Worm (Caenorhabditis elegans): ENCODE results near the gene str-249.

DNA sequence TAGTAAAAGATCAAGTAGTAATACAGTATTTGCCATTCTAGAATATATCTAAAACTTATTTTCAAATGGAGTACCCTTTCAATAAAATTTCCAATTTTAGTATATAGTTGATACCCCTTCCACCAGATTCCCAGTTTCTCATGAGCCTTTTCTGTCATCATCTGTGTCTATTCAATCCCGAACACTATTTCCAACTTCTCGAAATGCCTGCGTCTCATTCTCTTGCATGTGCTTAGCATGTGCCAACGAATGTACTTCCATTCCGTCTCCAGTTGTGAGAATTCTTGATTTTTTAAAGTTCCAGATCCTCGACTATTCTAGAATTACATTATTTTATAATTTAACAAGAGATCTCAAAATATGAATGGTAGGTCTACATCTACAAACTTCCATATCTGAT, 20.1 kb downstream of the str-249 start, which contains the start of gene C42D4.18:
- TF ChIP-seq unc-55 (GFP tag; optimal IDR thresholded peaks at IDR 0.05) (no peak), C08G9.2 (tag; optimal IDR thresholded peaks at IDR 0.05) (no peak), nhr-11 (tag; optimal IDR thresholded peaks at IDR 0.05) (no peak), nfya-1 (tag; optimal IDR thresholded peaks at IDR 0.05) (no peak), pag-3 (tag; optimal IDR thresholded peaks at IDR 0.05; ENCODE audit: borderline replicate concordance) (no peak), ceh-19 (GFP tag; optimal IDR thresholded peaks at IDR 0.05) (no peak), ceh-22 (tag; optimal IDR thresholded peaks at IDR 0.05) (no peak), sox-4 (tag; optimal IDR thresholded peaks at IDR 0.05) (no peak), ets-4 (tag; optimal IDR thresholded peaks at IDR 0.05) (no peak), tbx-7 (tag; optimal IDR thresholded peaks at IDR 0.05) (no peak), ama-1 (optimal IDR thresholded peaks at IDR 0.05) (no peak)

Measured in whole organism, late embryonic.